Worm (Caenorhabditis elegans) whole organism, late embryonic: ENCODE results near the gene wrt-8.

Experiments
- C38D4.7 ChIP-seq: fragments of 200-800 bp; sonication (Bioruptor generic); optimal IDR thresholded peaks from 2 replicates; lab custom pipeline; 2018; ENCODE audit warnings: mild to moderate bottlenecking, missing genetic modification characterization, moderate library complexity, missing compliant biosample characterization
- F13H6.1 ChIP-seq: sonication (generic microtip); optimal IDR thresholded peaks from 2 replicates; lab custom pipeline; 2016; ENCODE audit warnings: missing genetic modification characterization, missing compliant biosample characterization
- ama-1 ChIP-seq: fragments of 150-350 bp; optimal IDR thresholded peaks from 2 replicates; lab custom pipeline; 2014
- ceh-22 ChIP-seq: sonication (generic microtip); optimal IDR thresholded peaks from 2 replicates; lab custom pipeline; 2017; ENCODE audit warnings: missing biosample characterization, missing genetic modification characterization
- elt-2 ChIP-seq: sonication (generic microtip); optimal IDR thresholded peaks from 2 replicates; lab custom pipeline; 2016; ENCODE audit warnings: missing genetic modification reagents, missing genetic modification characterization, missing compliant biosample characterization
- elt-4 ChIP-seq: sonication (generic microtip); optimal IDR thresholded peaks from 2 replicates; lab custom pipeline; 2016; ENCODE audit warnings: missing genetic modification characterization, missing compliant biosample characterization
- hlh-15 ChIP-seq: sonication (generic microtip); optimal IDR thresholded peaks from 2 replicates; lab custom pipeline; 2016; ENCODE audit warnings: missing genetic modification characterization, missing compliant biosample characterization
- hlh-30 ChIP-seq: sonication (generic microtip); optimal IDR thresholded peaks from 2 replicates; lab custom pipeline; 2017; ENCODE audit warnings: antibody characterized with exemption, missing genetic modification characterization, missing compliant biosample characterization; ENCODE audit not compliant: insufficient read depth
- lim-6 ChIP-seq: sonication (generic microtip); optimal IDR thresholded peaks from 2 replicates; lab custom pipeline; 2016; ENCODE audit warnings: missing genetic modification characterization, missing compliant biosample characterization
- lin-11 ChIP-seq: fragments of 200-800 bp; sonication (Bioruptor generic); optimal IDR thresholded peaks from 2 replicates; lab custom pipeline; 2018; ENCODE audit warnings: mild to moderate bottlenecking, missing genetic modification characterization, missing compliant biosample characterization
- mec-3 ChIP-seq: sonication (generic microtip); optimal IDR thresholded peaks from 2 replicates; lab custom pipeline; 2016; ENCODE audit warnings: borderline replicate concordance, missing genetic modification characterization, missing compliant biosample characterization
- nhr-11 ChIP-seq: fragments of 150-350 bp; optimal IDR thresholded peaks from 2 replicates; lab custom pipeline; 2014; ENCODE audit warnings: missing biosample characterization, missing genetic modification characterization
- odd-2 ChIP-seq: sonication (generic microtip); optimal IDR thresholded peaks from 2 replicates; lab custom pipeline; 2017; ENCODE audit warnings: antibody characterized with exemption, mild to moderate bottlenecking, missing genetic modification characterization, missing compliant biosample characterization
- pha-4 ChIP-seq: fragments of 150-350 bp; optimal IDR thresholded peaks from 2 replicates; lab custom pipeline; 2018; ENCODE audit warnings: missing biosample characterization, missing genetic modification reagents, missing genetic modification characterization

- TF ChIP-seq hlh-30 (no peak), lim-6 (tag; lab: Kevin White, UChicago) (no peak), elt-4 (no peak), ama-1 (no peak), odd-2 (tag; lab: Kevin White, UChicago) (no peak), mec-3 (tag; lab: Kevin White, UChicago) (no peak), ceh-22 (no peak), C38D4.7 (GFP tag; lab: Kevin White, UChicago) (no peak), nhr-11 (no peak), hlh-15 (tag; lab: Kevin White, UChicago) (no peak), F13H6.1 (tag; lab: Kevin White, UChicago) (no peak), lin-11 (tag; lab: Kevin White, UChicago) (no peak), elt-2 (no peak), pha-4 (no peak)
Observed at ce11 chrV:15384733-15385132, 40.4 kb upstream of the wrt-8 start, which contains the start of gene str-102.
